Worm (Caenorhabditis elegans) whole organism, L1 larva: ENCODE measurements around the gene ZC53.1.
A peak's percentile ranks its signal among the peaks of the same experiment; 100 is the strongest.

Experiments
- C16A3.4 ChIP-seq: fragments of 150-350 bp; optimal IDR thresholded peaks from 2 replicates; lab custom pipeline; 2014; ENCODE audit warnings: missing biosample characterization, missing genetic modification characterization
- F16B12.6 ChIP-seq: fragments of 150-350 bp; optimal IDR thresholded peaks from 2 replicates; lab custom pipeline; 2014; ENCODE audit warnings: missing biosample characterization, missing genetic modification characterization
- blmp-1 ChIP-seq: fragments of 150-350 bp; optimal IDR thresholded peaks from 2 replicates; lab custom pipeline; 2014; ENCODE audit warnings: missing biosample characterization, missing genetic modification characterization
- ceh-82 ChIP-seq, 3 experiments: fragments of 150-350 bp in 1 of 3; sonication (generic microtip) in 2 of 3; optimal IDR thresholded peaks; 2 replicates each; lab custom pipeline; 2014 to 2017; ENCODE audit warnings: missing biosample characterization in 3 of 3, missing genetic modification characterization in 3 of 3
- dpl-1 ChIP-seq, 3 experiments: fragments of 150-350 bp in 2 of 3; sonication (generic microtip) in 1 of 3; optimal IDR thresholded peaks; 2 replicates each; lab custom pipeline; 2014 to 2017; ENCODE audit warnings: missing biosample characterization in 3 of 3, missing genetic modification characterization in 3 of 3, missing genetic modification reagents in 3 of 3
- dsc-1 ChIP-seq: sonication (generic microtip); optimal IDR thresholded peaks from 2 replicates; lab custom pipeline; 2016; ENCODE audit warnings: mild to moderate bottlenecking, missing genetic modification characterization, missing compliant biosample characterization
- efl-1 ChIP-seq, 4 experiments: fragments of 150-350 bp; optimal IDR thresholded peaks in 3 of 4; peaks in 1 of 4; 1 replicate in 1 of 4; 2 replicates in 3 of 4; lab custom pipeline; 2014; ENCODE audit warnings: missing biosample characterization in 2 of 4, missing genetic modification characterization in 2 of 4, missing genetic modification reagents in 2 of 4
- efl-3 ChIP-seq: fragments of 200-800 bp; sonication (Bioruptor generic); optimal IDR thresholded peaks from 2 replicates; lab custom pipeline; 2018; ENCODE audit warnings: mild to moderate bottlenecking, missing genetic modification characterization, missing compliant biosample characterization
- egl-13 ChIP-seq: sonication (generic microtip); optimal IDR thresholded peaks from 2 replicates; lab custom pipeline; 2016; ENCODE audit warnings: missing genotype, missing genetic modification reagents, missing genetic modification characterization, missing compliant biosample characterization
- elt-2 ChIP-seq: sonication (generic microtip); optimal IDR thresholded peaks from 2 replicates; lab custom pipeline; 2016; ENCODE audit warnings: missing genetic modification characterization, mild to moderate bottlenecking, inconsistent platforms, missing compliant biosample characterization, missing genetic modification reagents
- elt-3 ChIP-seq, 6 experiments: fragments of 150-350 bp in 1 of 6; sonication (generic microtip); optimal IDR thresholded peaks; 2 replicates each; lab custom pipeline; 2017 to 2018; ENCODE audit warnings: missing biosample characterization in 6 of 6, missing genetic modification characterization in 6 of 6, inconsistent platforms in 1 of 6
- fkh-8 ChIP-seq: sonication (generic microtip); optimal IDR thresholded peaks from 2 replicates; lab custom pipeline; 2016; ENCODE audit warnings: mild to moderate bottlenecking, missing genetic modification characterization, missing compliant biosample characterization
- fos-1 ChIP-seq: fragments of 150-350 bp; optimal IDR thresholded peaks from 2 replicates; lab custom pipeline; 2014; ENCODE audit warnings: missing biosample characterization, missing genetic modification characterization
- grh-1 ChIP-seq: fragments of 200-800 bp; sonication (Bioruptor generic); IDR thresholded peaks from 2 replicates; pipeline ENCODE4 v1.3.6; 2022; ENCODE audit warnings: missing genetic modification reagents, missing genetic modification characterization, missing compliant biosample characterization
- irx-1 ChIP-seq: sonication (generic microtip); optimal IDR thresholded peaks from 2 replicates; lab custom pipeline; 2016; ENCODE audit warnings: missing genetic modification characterization, missing compliant biosample characterization
- lin-14 ChIP-seq: fragments of 200-800 bp; sonication (Bioruptor generic); optimal IDR thresholded peaks from 2 replicates; lab custom pipeline; 2018; ENCODE audit warnings: mild to moderate bottlenecking, missing genetic modification characterization, moderate library complexity, missing compliant biosample characterization
- lin-35 ChIP-seq, 2 experiments: fragments of 150-350 bp; optimal IDR thresholded peaks; 2 replicates each; lab custom pipeline; 2014; ENCODE audit warnings: missing biosample characterization in 2 of 2, missing genetic modification characterization in 2 of 2, missing genetic modification reagents in 2 of 2
- lsy-2 ChIP-seq, 2 experiments: fragments of 150-350 bp; optimal IDR thresholded peaks; 2 replicates each; lab custom pipeline; 2014; ENCODE audit warnings: missing biosample characterization in 2 of 2, missing genetic modification characterization in 2 of 2
- mdl-1 ChIP-seq, 2 experiments: fragments of 150-350 bp; optimal IDR thresholded peaks; 2 replicates each; lab custom pipeline; 2014 to 2017; ENCODE audit warnings: missing biosample characterization in 2 of 2, missing genetic modification characterization in 2 of 2, inconsistent platforms in 1 of 2
- nhr-20 ChIP-seq: sonication (generic microtip); optimal IDR thresholded peaks from 2 replicates; lab custom pipeline; 2016; ENCODE audit warnings: mild to moderate bottlenecking, missing genetic modification characterization, missing compliant biosample characterization
- nhr-28 ChIP-seq: fragments of 150-350 bp; optimal IDR thresholded peaks from 2 replicates; lab custom pipeline; 2014; ENCODE audit warnings: missing biosample characterization, missing genetic modification characterization
- nhr-47 ChIP-seq: sonication (generic microtip); optimal IDR thresholded peaks from 2 replicates; lab custom pipeline; 2016; ENCODE audit warnings: mild to moderate bottlenecking, missing genetic modification characterization, moderate library complexity, missing compliant biosample characterization
- nhr-71 ChIP-seq: sonication (generic microtip); optimal IDR thresholded peaks from 2 replicates; lab custom pipeline; 2016; ENCODE audit warnings: mild to moderate bottlenecking, missing genetic modification characterization, moderate library complexity, missing compliant biosample characterization
- nhr-77 ChIP-seq: fragments of 150-350 bp; optimal IDR thresholded peaks from 2 replicates; lab custom pipeline; 2014; ENCODE audit warnings: missing biosample characterization, missing genetic modification characterization
- nhr-85 ChIP-seq: sonication (generic microtip); peaks from one replicate; lab custom pipeline; 2016; ENCODE audit warnings: missing genetic modification characterization, inconsistent platforms, missing compliant biosample characterization
- nhr-90 ChIP-seq: sonication (generic microtip); optimal IDR thresholded peaks from 2 replicates; lab custom pipeline; 2016; ENCODE audit warnings: mild to moderate bottlenecking, missing genetic modification characterization, missing compliant biosample characterization; ENCODE audit not compliant: poor library complexity
- pax-3 ChIP-seq: fragments of 200-800 bp; sonication (Bioruptor generic); optimal IDR thresholded peaks from 2 replicates; lab custom pipeline; 2018; ENCODE audit warnings: mild to moderate bottlenecking, missing genetic modification characterization, moderate library complexity, missing compliant biosample characterization
- pqm-1 ChIP-seq: sonication (generic microtip); optimal IDR thresholded peaks from 3 replicates; lab custom pipeline; 2017; ENCODE audit warnings: missing biosample characterization, missing genetic modification characterization
- rnt-1 ChIP-seq: sonication (generic microtip); optimal IDR thresholded peaks from 2 replicates; lab custom pipeline; 2016; ENCODE audit warnings: mild to moderate bottlenecking, missing genetic modification characterization, moderate library complexity, missing compliant biosample characterization
- skn-1 ChIP-seq: fragments of 150-350 bp; optimal IDR thresholded peaks from 2 replicates; lab custom pipeline; 2014; ENCODE audit warnings: missing biosample characterization, missing genetic modification characterization
- snpc-4 ChIP-seq: fragments of 150-350 bp; optimal IDR thresholded peaks from 2 replicates; lab custom pipeline; 2014; ENCODE audit warnings: missing biosample characterization, missing genetic modification characterization
- snu-23 ChIP-seq: sonication (generic microtip); optimal IDR thresholded peaks from 2 replicates; lab custom pipeline; 2016; ENCODE audit warnings: missing genetic modification characterization, missing compliant biosample characterization
- sptf-1 ChIP-seq: fragments of 150-350 bp; optimal IDR thresholded peaks from 2 replicates; lab custom pipeline; 2014; ENCODE audit warnings: missing biosample characterization, missing genetic modification characterization
- swsn-7 ChIP-seq: sonication (generic microtip); optimal IDR thresholded peaks from 2 replicates; lab custom pipeline; 2016; ENCODE audit warnings: missing genetic modification characterization, missing compliant biosample characterization
- tbx-2 ChIP-seq: sonication (generic microtip); optimal IDR thresholded peaks from 2 replicates; lab custom pipeline; 2016; ENCODE audit warnings: missing genetic modification characterization, missing compliant biosample characterization
- unc-130 ChIP-seq: fragments of 150-350 bp; optimal IDR thresholded peaks from 2 replicates; lab custom pipeline; 2017; ENCODE audit warnings: missing biosample characterization, missing genetic modification characterization, inconsistent platforms
- unc-86 ChIP-seq: sonication (generic microtip); optimal IDR thresholded peaks from 2 replicates; lab custom pipeline; 2016; ENCODE audit warnings: missing genetic modification characterization, missing compliant biosample characterization
- xbp-1 ChIP-seq: sonication (generic microtip); optimal IDR thresholded peaks from 2 replicates; lab custom pipeline; 2016; ENCODE audit warnings: missing genetic modification characterization, missing compliant biosample characterization

Gene ZC53.1

ce11 chrX:1913257-1913656 lies at the start of gene ZC53.1:
Gene ZC53.1, minus strand, starts transcription at chrX:1913357.
- TF ChIP-seq nhr-71 (no peak), fos-1 (no peak), dsc-1 (no peak), nhr-28 (tag; lab: Kevin White, UChicago) (no peak), sptf-1 (tag; lab: Kevin White, UChicago) (no peak), pax-3 (tag; lab: Kevin White, UChicago) (no peak), unc-86 (tag; lab: Kevin White, UChicago) (no peak)

- TF ChIP-seq F16B12.6 (tag; lab: Kevin White, UChicago) (no peak), nhr-85 (tag; lab: Kevin White, UChicago) (peak; percentile 40)
These were observed 49.1 kb upstream of the ZC53.1 start, which contains the start of gene F52D2.7 for ce11 chrX:1962273-1962672. Gene F52D2.7, plus strand, starts transcription at chrX:1962573.

- TF ChIP-seq grh-1 (GFP tag; lab: Robert Waterston, UW) (no peak), nhr-71 (peak; percentile 45), nhr-77 (tag; lab: Kevin White, UChicago) (peak; percentile 2), nhr-47 (tag; lab: Kevin White, UChicago) (peak; percentile 41), nhr-20 (tag; lab: Kevin White, UChicago) (peak; percentile 39), fkh-8 (tag; lab: Kevin White, UChicago) (peak; percentile 33), sptf-1 (tag; lab: Kevin White, UChicago) (no peak), unc-86 (tag; lab: Kevin White, UChicago) (no peak), swsn-7 (tag; lab: Kevin White, UChicago) (peak; percentile 21), dsc-1 (peak; percentile 28), blmp-1 (peak; percentile 34), rnt-1 (tag; lab: Kevin White, UChicago) (peak; percentile 83), C16A3.4 (tag; lab: Kevin White, UChicago) (peak; percentile 53), pqm-1 (tag; lab: Kevin White, UChicago) (no peak), ceh-82 (tag; optimal IDR thresholded peaks at IDR 0.05; lab: Kevin White, UChicago) (peak in 2 of 3 experiments; percentile 4 to 58), dpl-1 (GFP tag; optimal IDR thresholded peaks at IDR 0.05; lab: Kevin White, UChicago) (peak in 1 of 3 experiments; percentile 20), irx-1 (tag; lab: Kevin White, UChicago) (peak; percentile 45), snu-23 (GFP tag; lab: Kevin White, UChicago) (peak; percentile 52), elt-2 (tag; lab: Kevin White, UChicago) (peak; percentile 21), F16B12.6 (tag; lab: Kevin White, UChicago) (peak; percentile 20), snpc-4 (tag; lab: Kevin White, UChicago) (peak; percentile 7), mdl-1 (tag; optimal IDR thresholded peaks at IDR 0.05; lab: Kevin White, UChicago) (peak in 1 of 2 experiments; percentile 7), nhr-85 (tag; lab: Kevin White, UChicago) (peak; percentile 75), tbx-2 (tag; lab: Kevin White, UChicago) (peak; percentile 42), nhr-90 (tag; lab: Kevin White, UChicago) (peak; percentile 42), lin-14 (GFP tag; lab: Kevin White, UChicago) (peak; percentile 86), unc-130 (no peak), lin-35 (GFP tag; optimal IDR thresholded peaks at IDR 0.05; lab: Kevin White, UChicago) (peak in 1 of 2 experiments; percentile 45), egl-13 (tag; lab: Kevin White, UChicago) (no peak), xbp-1 (tag; lab: Kevin White, UChicago) (peak; percentile 22), lsy-2 (tag; optimal IDR thresholded peaks at IDR 0.05; lab: Kevin White, UChicago) (peak in 1 of 2 experiments; percentile 50), efl-3 (GFP tag; lab: Kevin White, UChicago) (no peak), elt-3 (tag; optimal IDR thresholded peaks at IDR 0.05; lab: Kevin White, UChicago) (no peak), skn-1 (tag; lab: Kevin White, UChicago) (peak; percentile 64), efl-1 (optimal IDR thresholded peaks at IDR 0.05; lab: Kevin White, UChicago) (peak in 1 of 2 experiments; percentile 11), efl-1 (GFP tag; optimal IDR thresholded peaks at IDR 0.05 in 1 of 2; lab: Kevin White, UChicago) (peak in 1 of 2 experiments; percentile 81)
These were observed 47.9 kb upstream of the ZC53.1 start for ce11 chrX:1960895-1961715.
